Worm (Caenorhabditis elegans) whole organism, late embryonic: ENCODE measurements around the gene srh-279.

ENCODE experiments used
- C08G9.2 ChIP-seq: sonication (generic microtip); optimal IDR thresholded peaks from 2 replicates; lab custom pipeline; 2016; ENCODE audit warnings: mild to moderate bottlenecking, missing genetic modification characterization, moderate library complexity, missing compliant biosample characterization
- F13H6.1 ChIP-seq: sonication (generic microtip); optimal IDR thresholded peaks from 2 replicates; lab custom pipeline; 2016; ENCODE audit warnings: missing genetic modification characterization, missing compliant biosample characterization
- T23F11.4 ChIP-seq: fragments of 200-800 bp; sonication (Bioruptor generic); optimal IDR thresholded peaks from 2 replicates; lab custom pipeline; 2018; ENCODE audit warnings: mild to moderate bottlenecking, missing genetic modification characterization, missing compliant biosample characterization
- Y22D7AL.16 ChIP-seq: sonication (generic microtip); optimal IDR thresholded peaks from 2 replicates; lab custom pipeline; 2016; ENCODE audit warnings: missing genetic modification characterization, missing compliant biosample characterization
- ahr-1 ChIP-seq: sonication (generic microtip); optimal IDR thresholded peaks from 2 replicates; lab custom pipeline; 2016; ENCODE audit warnings: missing genetic modification characterization, missing compliant biosample characterization
- ceh-14 ChIP-seq: sonication (generic microtip); optimal IDR thresholded peaks from 2 replicates; lab custom pipeline; 2016; ENCODE audit warnings: missing genotype, missing genetic modification characterization, missing compliant biosample characterization
- ceh-19 ChIP-seq: fragments of 200-800 bp; sonication (Bioruptor generic); optimal IDR thresholded peaks from 2 replicates; lab custom pipeline; 2018; ENCODE audit warnings: mild to moderate bottlenecking, missing genetic modification characterization, missing compliant biosample characterization
- ceh-24 ChIP-seq: sonication (generic microtip); optimal IDR thresholded peaks from 2 replicates; lab custom pipeline; 2016; ENCODE audit warnings: mild to moderate bottlenecking, missing genetic modification characterization, missing compliant biosample characterization
- ceh-30 ChIP-seq: fragments of 150-350 bp; optimal IDR thresholded peaks from 2 replicates; lab custom pipeline; 2014; ENCODE audit warnings: missing biosample characterization, missing genetic modification characterization
- ceh-34 ChIP-seq: sonication (generic microtip); optimal IDR thresholded peaks from 2 replicates; lab custom pipeline; 2016; ENCODE audit warnings: mild to moderate bottlenecking, missing genetic modification characterization, missing compliant biosample characterization
- ceh-45 ChIP-seq: fragments of 200-800 bp; sonication (Bioruptor generic); IDR thresholded peaks from 2 replicates; pipeline ENCODE4 v1.3.6; 2022; ENCODE audit warnings: missing genetic modification reagents, missing genetic modification characterization, missing compliant biosample characterization
- ceh-48 ChIP-seq: sonication (generic microtip); optimal IDR thresholded peaks from 2 replicates; lab custom pipeline; 2016; ENCODE audit warnings: missing genetic modification characterization, inconsistent platforms, missing compliant biosample characterization
- ceh-6 ChIP-seq: fragments of 200-800 bp; sonication (Bioruptor generic); optimal IDR thresholded peaks from 2 replicates; lab custom pipeline; 2018; ENCODE audit warnings: mild to moderate bottlenecking, missing genetic modification characterization, missing compliant biosample characterization
- che-1 ChIP-seq: sonication (generic microtip); optimal IDR thresholded peaks from 2 replicates; lab custom pipeline; 2016; ENCODE audit warnings: mild to moderate bottlenecking, missing genetic modification characterization, missing compliant biosample characterization
- dmd-4 ChIP-seq: sonication (generic microtip); optimal IDR thresholded peaks from 2 replicates; lab custom pipeline; 2016; ENCODE audit warnings: borderline replicate concordance, missing genetic modification characterization, missing compliant biosample characterization
- elt-2 ChIP-seq: sonication (generic microtip); optimal IDR thresholded peaks from 2 replicates; lab custom pipeline; 2016; ENCODE audit warnings: missing genetic modification reagents, missing genetic modification characterization, missing compliant biosample characterization
- elt-4 ChIP-seq: sonication (generic microtip); optimal IDR thresholded peaks from 2 replicates; lab custom pipeline; 2016; ENCODE audit warnings: missing genetic modification characterization, missing compliant biosample characterization
- eyg-1 ChIP-seq: sonication (generic microtip); optimal IDR thresholded peaks from 2 replicates; lab custom pipeline; 2016; ENCODE audit warnings: missing genotype, missing genetic modification characterization, missing compliant biosample characterization
- fax-1 ChIP-seq: sonication (generic microtip); optimal IDR thresholded peaks from 2 replicates; lab custom pipeline; 2016; ENCODE audit warnings: missing genotype, missing genetic modification characterization, missing compliant biosample characterization
- fkh-6 ChIP-seq: sonication (generic microtip); optimal IDR thresholded peaks from 2 replicates; lab custom pipeline; 2016; ENCODE audit warnings: missing genetic modification characterization, missing compliant biosample characterization
- hlh-13 ChIP-seq: fragments of 200-800 bp; sonication (Bioruptor generic); optimal IDR thresholded peaks from 2 replicates; lab custom pipeline; 2018; ENCODE audit warnings: mild to moderate bottlenecking, missing genetic modification characterization, missing compliant biosample characterization
- hlh-15 ChIP-seq: sonication (generic microtip); optimal IDR thresholded peaks from 2 replicates; lab custom pipeline; 2016; ENCODE audit warnings: missing genetic modification characterization, missing compliant biosample characterization
- hlh-30 ChIP-seq: sonication (generic microtip); optimal IDR thresholded peaks from 2 replicates; lab custom pipeline; 2017; ENCODE audit warnings: antibody characterized with exemption, missing genetic modification characterization, missing compliant biosample characterization; ENCODE audit not compliant: insufficient read depth
- hlh-8 ChIP-seq: sonication (generic microtip); optimal IDR thresholded peaks from 2 replicates; lab custom pipeline; 2016; ENCODE audit warnings: missing genotype, missing genetic modification characterization, missing compliant biosample characterization
- lim-6 ChIP-seq: sonication (generic microtip); optimal IDR thresholded peaks from 2 replicates; lab custom pipeline; 2016; ENCODE audit warnings: missing genetic modification characterization, missing compliant biosample characterization
- lin-11 ChIP-seq: fragments of 200-800 bp; sonication (Bioruptor generic); optimal IDR thresholded peaks from 2 replicates; lab custom pipeline; 2018; ENCODE audit warnings: mild to moderate bottlenecking, missing genetic modification characterization, missing compliant biosample characterization
- nfya-1 ChIP-seq: sonication (generic microtip); optimal IDR thresholded peaks from 2 replicates; lab custom pipeline; 2017; ENCODE audit warnings: missing genetic modification characterization, mild to moderate bottlenecking, missing compliant biosample characterization, antibody characterized with exemption, moderate library complexity
- nhr-11 ChIP-seq: fragments of 150-350 bp; optimal IDR thresholded peaks from 2 replicates; lab custom pipeline; 2014; ENCODE audit warnings: missing biosample characterization, missing genetic modification characterization
- odd-2 ChIP-seq: sonication (generic microtip); optimal IDR thresholded peaks from 2 replicates; lab custom pipeline; 2017; ENCODE audit warnings: antibody characterized with exemption, mild to moderate bottlenecking, missing genetic modification characterization, missing compliant biosample characterization
- pat-9 ChIP-seq: fragments of 200-800 bp; sonication (Bioruptor generic); optimal IDR thresholded peaks from 2 replicates; lab custom pipeline; 2018; ENCODE audit warnings: mild to moderate bottlenecking, missing genetic modification characterization, moderate library complexity, missing compliant biosample characterization
- pha-2 ChIP-seq: sonication (generic microtip); optimal IDR thresholded peaks from 2 replicates; lab custom pipeline; 2017; ENCODE audit warnings: mild to moderate bottlenecking, missing genetic modification characterization, missing compliant biosample characterization
- pha-4 ChIP-seq: fragments of 150-350 bp; optimal IDR thresholded peaks from 2 replicates; lab custom pipeline; 2018; ENCODE audit warnings: missing biosample characterization, missing genetic modification reagents, missing genetic modification characterization
- rnt-1 ChIP-seq: sonication (generic microtip); optimal IDR thresholded peaks from 2 replicates; lab custom pipeline; 2016; ENCODE audit warnings: missing genetic modification characterization, missing compliant biosample characterization
- sdc-2 ChIP-seq: sonication (generic microtip); optimal IDR thresholded peaks from 2 replicates; lab custom pipeline; 2016; ENCODE audit warnings: missing genotype, missing genetic modification characterization, missing compliant biosample characterization
- sox-4 ChIP-seq: sonication (generic microtip); optimal IDR thresholded peaks from 2 replicates; lab custom pipeline; 2017; ENCODE audit warnings: mild to moderate bottlenecking, missing genetic modification characterization, inconsistent platforms, missing compliant biosample characterization
- syd-9 ChIP-seq: sonication (generic microtip); optimal IDR thresholded peaks from 2 replicates; lab custom pipeline; 2016; ENCODE audit warnings: mild to moderate bottlenecking, missing genetic modification characterization, moderate library complexity, missing compliant biosample characterization
- tbx-2 ChIP-seq: sonication (generic microtip); optimal IDR thresholded peaks from 2 replicates; lab custom pipeline; 2016; ENCODE audit warnings: missing genetic modification characterization, missing compliant biosample characterization
- ttx-3 ChIP-seq: sonication (generic microtip); optimal IDR thresholded peaks from 2 replicates; lab custom pipeline; 2016; ENCODE audit warnings: missing genetic modification reagents, missing genetic modification characterization, missing compliant biosample characterization
- zip-5 ChIP-seq: sonication (generic microtip); optimal IDR thresholded peaks from 2 replicates; lab custom pipeline; 2016; ENCODE audit warnings: missing genetic modification characterization, missing compliant biosample characterization

The srh-279 gene

ce11 chrV:16175757-16176156 lies 16.5 kb upstream of the srh-279 start, which contains the start of gene cyp-33D1:
cyp-33D1 (minus strand) TSS chrV:16175857.
- TF ChIP-seq ceh-34, result no peak
- no peak for TF ChIP-seq lim-6 (tag; lab: Kevin White, UChicago)
- TF ChIP-seq hlh-13 (GFP tag; lab: Kevin White, UChicago), result no peak
- no peak for TF ChIP-seq fkh-6 (tag; lab: Kevin White, UChicago)
- no peak for TF ChIP-seq pat-9 (tag; lab: Kevin White, UChicago)
- TF ChIP-seq nhr-11 (tag; lab: Kevin White, UChicago), result no peak
- TF ChIP-seq lin-11, result no peak
- no peak for TF ChIP-seq sdc-2 (tag; lab: Kevin White, UChicago)
- TF ChIP-seq hlh-15 (tag; lab: Kevin White, UChicago), result no peak
- TF ChIP-seq zip-5 (tag; lab: Kevin White, UChicago), result no peak
- no peak for TF ChIP-seq ceh-14 (tag; lab: Kevin White, UChicago)
- TF ChIP-seq hlh-30 (tag; lab: Kevin White, UChicago), result no peak
- no peak for TF ChIP-seq Y22D7AL.16 (tag; lab: Kevin White, UChicago)

ce11 chrV:16180350-16180749 lies 11.9 kb upstream of the srh-279 start, which contains the start of gene str-106:
str-106 (plus strand) TSS chrV:16180650.
- TF ChIP-seq hlh-30 (tag; lab: Kevin White, UChicago) (no peak), odd-2 (tag; lab: Kevin White, UChicago) (no peak), nfya-1 (tag; lab: Kevin White, UChicago) (no peak), pha-4 (no peak), pha-2 (no peak), eyg-1 (tag; lab: Kevin White, UChicago) (no peak), pat-9 (tag; lab: Kevin White, UChicago) (no peak), rnt-1 (tag; lab: Kevin White, UChicago) (no peak), T23F11.4 (GFP tag; lab: Kevin White, UChicago) (no peak), fax-1 (tag; lab: Kevin White, UChicago) (no peak), ceh-45 (GFP tag; lab: Robert Waterston, UW) (no peak), che-1 (no peak), ceh-30 (tag; lab: Kevin White, UChicago) (no peak), elt-2 (tag; lab: Kevin White, UChicago) (no peak), hlh-8 (no peak), ceh-6 (GFP tag; lab: Kevin White, UChicago) (no peak)

ce11 chrV:16182110-16182509 lies 10.1 kb upstream of the srh-279 start, which contains the start of gene srz-13:
srz-13 (plus strand) TSS chrV:16182410.
- TF ChIP-seq ceh-34, result no peak
- TF ChIP-seq elt-4, result no peak
- no peak for TF ChIP-seq ttx-3 (tag; lab: Kevin White, UChicago)
- TF ChIP-seq C08G9.2 (tag; lab: Kevin White, UChicago), result no peak
- no peak for TF ChIP-seq rnt-1 (tag; lab: Kevin White, UChicago)
- TF ChIP-seq pat-9 (tag; lab: Kevin White, UChicago), result no peak
- TF ChIP-seq ceh-14 (tag; lab: Kevin White, UChicago), result no peak
- no peak for TF ChIP-seq F13H6.1 (tag; lab: Kevin White, UChicago)
- TF ChIP-seq syd-9, result no peak
- no peak for TF ChIP-seq nhr-11 (tag; lab: Kevin White, UChicago)
- no peak for TF ChIP-seq ceh-48 (tag; lab: Kevin White, UChicago)
- TF ChIP-seq ceh-19, result no peak
- no peak for TF ChIP-seq tbx-2
- TF ChIP-seq ceh-24 (tag; lab: Kevin White, UChicago), result no peak
- TF ChIP-seq dmd-4 (tag; lab: Kevin White, UChicago), result no peak
- TF ChIP-seq hlh-15 (tag; lab: Kevin White, UChicago), result no peak
- TF ChIP-seq ahr-1 (tag; lab: Kevin White, UChicago), result no peak
- TF ChIP-seq fax-1 (tag; lab: Kevin White, UChicago), result no peak
- TF ChIP-seq sox-4, result no peak
